Worm (Caenorhabditis elegans): ENCODE results near the gene pdtf-1.

The pdtf-1 gene

DNA sequence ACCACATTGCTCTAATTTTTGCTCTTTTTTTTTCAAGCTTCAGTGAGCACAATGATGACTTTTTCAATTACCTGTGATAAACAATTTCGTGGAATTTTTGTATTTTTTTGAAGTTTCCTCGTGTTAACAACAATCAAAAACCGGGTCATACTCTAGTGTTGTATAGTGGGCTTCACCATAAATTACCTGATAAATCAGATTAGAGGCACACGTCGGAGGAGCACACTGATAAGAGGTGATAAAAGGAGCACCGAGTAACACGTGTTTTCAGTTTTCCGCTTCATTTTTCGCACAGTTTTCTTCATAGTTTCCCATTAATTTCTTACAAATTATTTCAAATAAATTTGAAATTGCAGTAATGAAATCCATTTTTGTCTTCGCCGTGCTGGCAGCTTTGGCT is 48.5 kb downstream of the pdtf-1 start, which contains the start of gene spp-8:
spp-8 (plus strand) TSS at position 357 of the 400 bp plus-strand sequence.
- TF ChIP-seq snpc-4 (tag; optimal IDR thresholded peaks at IDR 0.05): no peak
- peak; percentile 15 for TF ChIP-seq nhr-102 (tag; optimal IDR thresholded peaks at IDR 0.05)
- TF ChIP-seq hlh-30 (tag; optimal IDR thresholded peaks at IDR 0.05; ENCODE audit: insufficient read depth): peak; percentile 67
- TF ChIP-seq unc-130 (GFP tag; optimal IDR thresholded peaks at IDR 0.05): no peak
- TF ChIP-seq Y5F2A.4 (GFP tag; optimal IDR thresholded peaks at IDR 0.05): no peak
- TF ChIP-seq sdz-12 (GFP tag; optimal IDR thresholded peaks at IDR 0.05): no peak
- peak; percentile 73 for TF ChIP-seq nhr-77 (tag; optimal IDR thresholded peaks at IDR 0.05)
- no peak for TF ChIP-seq daf-19 (GFP tag; conservative IDR thresholded peaks at IDR 0.05)
- TF ChIP-seq F26F4.8 (GFP tag; conservative IDR thresholded peaks at IDR 0.05): no peak
- TF ChIP-seq daf-16 (GFP tag; optimal IDR thresholded peaks at IDR 0.05): no peak
- TF ChIP-seq daf-16 (tag; optimal IDR thresholded peaks at IDR 0.05): peak; percentile 82
- no peak for TF ChIP-seq lin-39 (tag; optimal IDR thresholded peaks at IDR 0.05)
- TF ChIP-seq fos-1 (tag; optimal IDR thresholded peaks at IDR 0.05): no peak
- TF ChIP-seq ctbp-1 (GFP tag; IDR thresholded peaks at IDR 0.05): no peak
- no peak for TF ChIP-seq Y48G9A.11 (GFP tag; IDR thresholded peaks at IDR 0.05)
- TF ChIP-seq nhr-48 (tag; optimal IDR thresholded peaks at IDR 0.05): no peak
- TF ChIP-seq lir-3 (tag; optimal IDR thresholded peaks at IDR 0.05): no peak
- TF ChIP-seq pha-4 (GFP tag; IDR thresholded peaks at IDR 0.05): peak; percentile 45; the same call in 1 of the 2 replicates
- TF ChIP-seq pha-4 (tag; optimal IDR thresholded peaks at IDR 0.05): no peak
- no peak for TF ChIP-seq snpc-1.2 (GFP tag; IDR thresholded peaks at IDR 0.05)
- peak; percentile 83 for TF ChIP-seq hlh-11 (tag; optimal IDR thresholded peaks at IDR 0.05)
- no peak for TF ChIP-seq skn-1 (tag; optimal IDR thresholded peaks at IDR 0.05)
- peak; percentile 93 for TF ChIP-seq pqm-1 (tag; optimal IDR thresholded peaks at IDR 0.05)
- no peak for TF ChIP-seq nhr-10 (tag; optimal IDR thresholded peaks at IDR 0.05)
- no peak for TF ChIP-seq nhr-42 (GFP tag; IDR thresholded peaks at IDR 0.05)
- TF ChIP-seq dpl-1 (GFP tag; optimal IDR thresholded peaks at IDR 0.05): no peak
- peak; percentile 74 for TF ChIP-seq mxl-3 (GFP tag; optimal IDR thresholded peaks at IDR 0.05)
- no peak for TF ChIP-seq R02D3.7 (tag; optimal IDR thresholded peaks at IDR 0.05)
- TF ChIP-seq nhr-111 (GFP tag; optimal IDR thresholded peaks at IDR 0.05): no peak
- peak; percentile 96 for TF ChIP-seq php-3 (GFP tag; IDR thresholded peaks at IDR 0.05)
- no peak for TF ChIP-seq gei-8 (GFP tag; optimal IDR thresholded peaks at IDR 0.05)
- peak; percentile 94 for TF ChIP-seq dmd-6 (GFP tag; IDR thresholded peaks at IDR 0.05)
- TF ChIP-seq tra-1 (GFP tag; IDR thresholded peaks at IDR 0.05): 0 out of 2 replicates have a peak, but pooled peaks have one; percentile 20
- peak; percentile 80 for TF ChIP-seq dve-1 (tag; optimal IDR thresholded peaks at IDR 0.05; ENCODE audit: insufficient read depth)
- no peak for TF ChIP-seq ama-1 (optimal IDR thresholded peaks at IDR 0.05)
- TF ChIP-seq lin-1 (GFP tag; IDR thresholded peaks at IDR 0.05): peak; percentile 64; the same call in 1 of the 2 replicates
- TF ChIP-seq spr-3 (GFP tag; optimal IDR thresholded peaks at IDR 0.05): no peak
- peak; percentile 92 for TF ChIP-seq ceh-20 (GFP tag; IDR thresholded peaks at IDR 0.05)
- no peak for TF ChIP-seq lin-38 (GFP tag; IDR thresholded peaks at IDR 0.05)
- no peak for TF ChIP-seq ceh-62 (tag; optimal IDR thresholded peaks at IDR 0.05)
- no peak for TF ChIP-seq spr-1 (tag; optimal IDR thresholded peaks at IDR 0.05)
- no peak for TF ChIP-seq saeg-2 (GFP tag; IDR thresholded peaks at IDR 0.05)
- no peak for TF ChIP-seq arid-1 (GFP tag; conservative IDR thresholded peaks at IDR 0.05)
- TF ChIP-seq ces-1 (GFP tag; optimal IDR thresholded peaks at IDR 0.05): no peak
- no peak for TF ChIP-seq T20F7.1 (GFP tag; optimal IDR thresholded peaks at IDR 0.05)
- peak; percentile 98 for TF ChIP-seq nhr-28 (tag; optimal IDR thresholded peaks at IDR 0.05)
- TF ChIP-seq F44E2.7 (GFP tag; IDR thresholded peaks at IDR 0.05): no peak
- TF ChIP-seq zfp-3 (GFP tag; conservative IDR thresholded peaks at IDR 0.05): no peak
- no peak for TF ChIP-seq ZK337.2 (GFP tag; IDR thresholded peaks at IDR 0.05)
- TF ChIP-seq madf-5 (GFP tag; IDR thresholded peaks at IDR 0.05): no peak
- peak in 1 of 2 experiments; percentile 74 for TF ChIP-seq mdl-1 (tag; optimal IDR thresholded peaks at IDR 0.05)
- no peak for TF ChIP-seq ceh-32 (tag; optimal IDR thresholded peaks at IDR 0.05; ENCODE audit: poor library complexity)
- no peak for TF ChIP-seq aha-1 (tag)

All from whole organism, L4 larva.